Fruit fly (Drosophila melanogaster): ENCODE measurements around the gene CG9525.

DNA sequence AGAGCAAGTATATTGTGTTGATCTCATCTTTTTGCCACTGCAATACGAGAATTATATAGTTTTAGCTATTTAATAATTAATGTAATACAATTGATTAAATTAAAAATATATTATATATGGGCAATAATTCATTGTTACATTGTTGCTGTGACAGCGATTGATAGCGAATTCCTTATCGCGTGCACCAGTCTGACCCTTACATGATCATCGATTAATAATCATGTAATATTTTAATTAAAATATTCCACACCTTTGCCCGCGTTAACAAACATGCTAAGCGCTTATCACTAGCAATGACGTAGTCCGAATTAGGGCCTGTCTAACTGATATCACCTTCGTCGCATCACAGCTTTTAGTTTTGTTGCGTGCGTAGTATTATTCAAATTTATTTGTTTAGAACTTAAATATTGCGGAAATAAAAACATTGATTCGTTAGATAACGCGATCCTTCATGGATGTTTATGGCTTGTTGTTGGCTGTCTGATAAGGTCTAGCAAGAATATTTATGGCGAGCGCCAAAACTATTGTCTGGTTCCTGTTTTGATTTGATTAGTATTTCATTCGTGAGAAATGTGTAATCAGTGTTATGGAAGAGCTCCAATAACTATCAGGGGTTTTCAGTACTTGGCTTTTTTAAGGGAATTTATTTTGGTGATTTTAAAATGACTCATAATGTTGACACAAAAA, 25.2 kb upstream of the CG9525 start:
- TF ChIP-seq fd102C (GFP tag; optimal IDR thresholded peaks at IDR 0.05), result no peak
- TF ChIP-seq Eip74EF (GFP tag; optimal IDR thresholded peaks at IDR 0.05), result peak in 1 of 2 experiments; percentile 67
- no peak for TF ChIP-seq tgo (GFP tag; IDR thresholded peaks at IDR 0.05)
- no peak for TF ChIP-seq CG32767 (GFP tag; IDR thresholded peaks at IDR 0.05)
- TF ChIP-seq CG12659 (GFP tag; optimal IDR thresholded peaks at IDR 0.05), result no peak
- no peak for TF ChIP-seq CG15073 (GFP tag; optimal IDR thresholded peaks at IDR 0.05)

Measured in whole organism, embryonic.